Worm (Caenorhabditis elegans) whole organism, young adult: ENCODE results near the gene mdmh-35.

ENCODE experiments used
- B0019.2 ChIP-seq: fragments of 200-800 bp; sonication (Bioruptor generic); conservative IDR thresholded peaks from 2 replicates; pipeline ENCODE4 v1.3.6; 2022; ENCODE audit warnings: missing genetic modification reagents, missing genetic modification characterization, missing compliant biosample characterization
- C06A6.2 ChIP-seq: fragments of 200-800 bp; sonication (Bioruptor generic); conservative IDR thresholded peaks from 2 replicates; pipeline ENCODE4 v1.3.6; 2022; ENCODE audit warnings: missing genetic modification characterization, missing compliant biosample characterization
- C17E4.6 ChIP-seq: fragments of 200-800 bp; sonication (Bioruptor generic); IDR thresholded peaks from 2 replicates; pipeline ENCODE4 v1.3.6; 2022; ENCODE audit warnings: missing genetic modification reagents, missing genetic modification characterization, missing compliant biosample characterization
- F37B4.10 ChIP-seq: fragments of 200-800 bp; sonication (Bioruptor generic); IDR thresholded peaks from 2 replicates; pipeline ENCODE4 v1.3.6; 2022; ENCODE audit warnings: missing genetic modification characterization, missing compliant biosample characterization
- F39B2.1 ChIP-seq: fragments of 200-800 bp; sonication (Bioruptor generic); IDR thresholded peaks from 2 replicates; pipeline ENCODE4 v1.3.6; 2022; ENCODE audit warnings: missing genetic modification reagents, missing genetic modification characterization, missing compliant biosample characterization
- F55B11.4 ChIP-seq: sonication (generic microtip); optimal IDR thresholded peaks from 2 replicates; lab custom pipeline; 2016; ENCODE audit warnings: missing compliant biosample characterization, missing genetic modification characterization, borderline replicate concordance; ENCODE audit not compliant: insufficient read depth
- Y56A3A.18 ChIP-seq: fragments of 200-800 bp; sonication (Bioruptor generic); IDR thresholded peaks from 2 replicates; pipeline ENCODE4 v1.3.6; 2022; ENCODE audit warnings: missing genetic modification reagents, missing genetic modification characterization, missing compliant biosample characterization
- ZK185.1 ChIP-seq: sonication (generic microtip); optimal IDR thresholded peaks from 2 replicates; lab custom pipeline; 2016; ENCODE audit warnings: mild to moderate bottlenecking, missing genetic modification characterization, missing compliant biosample characterization; ENCODE audit not compliant: poor library complexity, severe bottlenecking
- aptf-2 ChIP-seq: fragments of 200-800 bp; sonication (Bioruptor generic); conservative IDR thresholded peaks from 2 replicates; pipeline ENCODE4 v1.3.6; 2022; ENCODE audit warnings: missing genetic modification reagents, missing genetic modification characterization, missing compliant biosample characterization
- atf-7 ChIP-seq: sonication (generic microtip); optimal IDR thresholded peaks from 2 replicates; lab custom pipeline; 2017; ENCODE audit warnings: mild to moderate bottlenecking, missing genetic modification characterization, missing compliant biosample characterization
- attf-5 ChIP-seq: fragments of 200-800 bp; sonication (Bioruptor generic); optimal IDR thresholded peaks from 2 replicates; lab custom pipeline; 2018; ENCODE audit warnings: mild to moderate bottlenecking, missing genetic modification characterization, missing compliant biosample characterization
- bed-2 ChIP-seq: fragments of 200-800 bp; sonication (Bioruptor generic); IDR thresholded peaks from 2 replicates; pipeline ENCODE4 v1.3.6; 2022; ENCODE audit warnings: missing genetic modification reagents, missing genetic modification characterization, missing compliant biosample characterization
- cebp-1 ChIP-seq, 2 experiments: fragments of 200-800 bp in 1 of 2; sonication (Bioruptor generic) in 1 of 2; sonication (generic microtip) in 1 of 2; IDR thresholded peaks in 1 of 2; optimal IDR thresholded peaks in 1 of 2; 2 replicates each; pipeline versions ENCODE4 v1.3.6 to Lab custom; 2017 to 2022; ENCODE audit warnings: missing compliant biosample characterization in 2 of 2, missing genetic modification characterization in 2 of 2, mild to moderate bottlenecking in 1 of 2, missing genetic modification reagents in 1 of 2, moderate library complexity in 1 of 2
- cebp-2 ChIP-seq: fragments of 200-800 bp; sonication (Bioruptor generic); IDR thresholded peaks from 2 replicates; pipeline ENCODE4 v1.3.6; 2022; ENCODE audit warnings: missing genetic modification characterization, missing compliant biosample characterization
- ceh-58 ChIP-seq: fragments of 200-800 bp; sonication (Bioruptor generic); IDR thresholded peaks from 2 replicates; pipeline ENCODE4 v1.3.6; 2022; ENCODE audit warnings: missing genetic modification characterization, missing compliant biosample characterization
- ceh-91 ChIP-seq: fragments of 200-800 bp; sonication (Bioruptor generic); IDR thresholded peaks from 2 replicates; pipeline ENCODE4 v1.3.6; 2022; ENCODE audit warnings: missing genetic modification reagents, missing genetic modification characterization, missing compliant biosample characterization
- efl-1 ChIP-seq: fragments of 150-350 bp; optimal IDR thresholded peaks from 2 replicates; lab custom pipeline; 2014; ENCODE audit warnings: missing biosample characterization, missing genetic modification reagents, missing genetic modification characterization
- egl-18 ChIP-seq: fragments of 200-800 bp; sonication (Bioruptor generic); IDR thresholded peaks from 2 replicates; pipeline ENCODE4 v1.3.6; 2022; ENCODE audit warnings: missing genetic modification reagents, missing genetic modification characterization, missing compliant biosample characterization
- egrh-3 ChIP-seq: fragments of 200-800 bp; sonication (Bioruptor generic); IDR thresholded peaks from 2 replicates; pipeline ENCODE4 v1.3.6; 2022; ENCODE audit warnings: missing genetic modification reagents, missing genetic modification characterization, missing compliant biosample characterization
- ets-4 ChIP-seq: fragments of 200-800 bp; sonication (Bioruptor generic); optimal IDR thresholded peaks from 2 replicates; lab custom pipeline; 2018; ENCODE audit warnings: mild to moderate bottlenecking, missing genetic modification characterization, missing compliant biosample characterization
- hlh-26 ChIP-seq: fragments of 200-800 bp; sonication (Bioruptor generic); conservative IDR thresholded peaks from 2 replicates; pipeline ENCODE4 v1.3.6; 2022; ENCODE audit warnings: missing genetic modification reagents, missing genetic modification characterization, missing compliant biosample characterization
- lag-1 ChIP-seq: fragments of 200-800 bp; sonication (Bioruptor generic); IDR thresholded peaks from 2 replicates; pipeline ENCODE4 v1.3.6; 2022; ENCODE audit warnings: missing genetic modification reagents, missing genetic modification characterization, missing compliant biosample characterization
- let-607 ChIP-seq, 2 experiments: fragments of 200-800 bp in 1 of 2; sonication (Bioruptor generic) in 1 of 2; sonication (generic microtip) in 1 of 2; optimal IDR thresholded peaks; 2 replicates each; lab custom pipeline; 2016 to 2018; ENCODE audit warnings: mild to moderate bottlenecking in 2 of 2, missing compliant biosample characterization in 2 of 2, missing genetic modification characterization in 2 of 2, moderate library complexity in 2 of 2, missing genotype in 1 of 2
- lin-40 ChIP-seq: sonication (generic microtip); optimal IDR thresholded peaks from 2 replicates; lab custom pipeline; 2016; ENCODE audit warnings: missing genetic modification characterization, mild to moderate bottlenecking, missing compliant biosample characterization, missing genotype, missing genetic modification reagents
- lin-54 ChIP-seq: fragments of 200-800 bp; sonication (Bioruptor generic); optimal IDR thresholded peaks from 2 replicates; lab custom pipeline; 2018; ENCODE audit warnings: mild to moderate bottlenecking, missing genetic modification characterization, missing compliant biosample characterization
- madf-6 ChIP-seq: fragments of 200-800 bp; sonication (Bioruptor generic); IDR thresholded peaks from 2 replicates; pipeline ENCODE4 v1.3.6; 2022; ENCODE audit warnings: missing genetic modification reagents, missing genetic modification characterization, missing compliant biosample characterization
- mcd-1 ChIP-seq: fragments of 200-800 bp; sonication (Bioruptor generic); IDR thresholded peaks from 2 replicates; pipeline ENCODE4 v1.3.6; 2022; ENCODE audit warnings: missing genetic modification reagents, missing genetic modification characterization, missing compliant biosample characterization
- mel-28 ChIP-seq: sonication (generic microtip); optimal IDR thresholded peaks from 2 replicates; lab custom pipeline; 2016; ENCODE audit warnings: borderline replicate concordance, mild to moderate bottlenecking, missing genetic modification characterization, missing compliant biosample characterization
- nhr-80 ChIP-seq: sonication (generic microtip); optimal IDR thresholded peaks from 2 replicates; lab custom pipeline; 2016; ENCODE audit warnings: missing genetic modification characterization, missing compliant biosample characterization
- pha-4 ChIP-seq: fragments of 150-350 bp; sonication (generic microtip); optimal IDR thresholded peaks from 2 replicates; lab custom pipeline; 2014; ENCODE audit warnings: missing biosample characterization, missing genetic modification reagents, missing genetic modification characterization
- repo-1 ChIP-seq: sonication (generic microtip); optimal IDR thresholded peaks from 2 replicates; lab custom pipeline; 2017; ENCODE audit warnings: mild to moderate bottlenecking, missing genetic modification characterization, missing compliant biosample characterization
- rpc-1 ChIP-seq, 2 experiments: fragments of 150-350 bp in 1 of 2; sonication (generic microtip) in 1 of 2; optimal IDR thresholded peaks; 2 replicates each; lab custom pipeline; 2014 to 2018; ENCODE audit warnings: missing biosample characterization in 1 of 2, missing genetic modification characterization in 1 of 2, missing genetic modification reagents in 1 of 2, missing genotype in 1 of 2
- sdz-38 ChIP-seq: sonication (generic microtip); optimal IDR thresholded peaks from 2 replicates; lab custom pipeline; 2016; ENCODE audit warnings: missing genotype, missing genetic modification characterization, missing compliant biosample characterization
- snpc-1.3 ChIP-seq: sonication (generic microtip); optimal IDR thresholded peaks from 2 replicates; lab custom pipeline; 2017; ENCODE audit warnings: missing genetic modification characterization, mild to moderate bottlenecking, missing compliant biosample characterization, antibody characterized with exemption, moderate library complexity, missing genotype, missing genetic modification reagents; ENCODE audit not compliant: insufficient read depth
- tbp1 ChIP-seq: fragments of 200-800 bp; sonication (Bioruptor generic); optimal IDR thresholded peaks from 2 replicates; lab custom pipeline; 2018; ENCODE audit warnings: mild to moderate bottlenecking, missing genetic modification characterization, missing compliant biosample characterization
- tbx-9 ChIP-seq: sonication (generic microtip); optimal IDR thresholded peaks from 2 replicates; lab custom pipeline; 2016; ENCODE audit warnings: borderline replicate concordance, missing genetic modification characterization, inconsistent platforms, missing compliant biosample characterization
- tlf-1 ChIP-seq: fragments of 200-800 bp; sonication (Bioruptor generic); optimal IDR thresholded peaks from 2 replicates; lab custom pipeline; 2018; ENCODE audit warnings: mild to moderate bottlenecking, missing genetic modification characterization, missing compliant biosample characterization
- zfh-2 ChIP-seq: fragments of 200-800 bp; sonication (Bioruptor generic); conservative IDR thresholded peaks from 2 replicates; pipeline ENCODE4 v1.3.6; 2022; ENCODE audit warnings: missing genetic modification reagents, missing genetic modification characterization, missing compliant biosample characterization
- zim-3 ChIP-seq: sonication (generic microtip); optimal IDR thresholded peaks from 2 replicates; lab custom pipeline; 2017; ENCODE audit warnings: mild to moderate bottlenecking, missing genetic modification characterization, moderate library complexity, missing compliant biosample characterization
- ztf-25 ChIP-seq: fragments of 200-800 bp; sonication (Bioruptor generic); IDR thresholded peaks from 2 replicates; pipeline ENCODE4 v1.3.6; 2022; ENCODE audit warnings: missing genetic modification reagents, missing genetic modification characterization, missing compliant biosample characterization

The mdmh-35 gene

ce11 chrII:7812332-7812731, 43.2 kb downstream of the mdmh-35 start:
- 0 out of 2 replicates have a peak, but pooled peaks have one; percentile 19 for TF ChIP-seq Y56A3A.18 (GFP tag; lab: Robert Waterston, UW)
- no peak for TF ChIP-seq bed-2 (GFP tag; lab: Robert Waterston, UW)

- TF ChIP-seq zfh-2 (GFP tag; lab: Robert Waterston, UW) (peak; percentile 42; the same call in 1 of the 2 replicates), B0019.2 (GFP tag; lab: Robert Waterston, UW) (no peak), egl-18 (GFP tag; lab: Robert Waterston, UW) (no peak), madf-6 (GFP tag; lab: Robert Waterston, UW) (no peak), ZK185.1 (tag; lab: Kevin White, UChicago) (no peak), zim-3 (tag; lab: Kevin White, UChicago) (no peak), repo-1 (no peak)
Measured at ce11 chrII:7810869-7811543, 44.5 kb downstream of the mdmh-35 start, which contains the start of gene cki-1. TSS of gene cki-1 (plus strand) at chrII:7811240.

ce11 chrII:7810162-7810868, 45.2 kb downstream of the mdmh-35 start:
- no peak for TF ChIP-seq cebp-2
- no peak for TF ChIP-seq lag-1 (GFP tag; lab: Robert Waterston, UW)
- no peak for TF ChIP-seq lin-54 (GFP tag; lab: Kevin White, UChicago)
- TF ChIP-seq snpc-1.3, result no peak
- TF ChIP-seq mcd-1 (GFP tag; lab: Robert Waterston, UW), result no peak
- TF ChIP-seq C06A6.2 (GFP tag; lab: Robert Waterston, UW), result no peak

- TF ChIP-seq F55B11.4 (tag; lab: Kevin White, UChicago), result no peak
- no peak for TF ChIP-seq F37B4.10
- no peak for TF ChIP-seq ets-4
- no peak for TF ChIP-seq ceh-91 (GFP tag; lab: Robert Waterston, UW)
- no peak for TF ChIP-seq hlh-26 (GFP tag; lab: Robert Waterston, UW)
- no peak for TF ChIP-seq rpc-1 (optimal IDR thresholded peaks at IDR 0.05; lab: Kevin White, UChicago)
- TF ChIP-seq rpc-1 (tag; optimal IDR thresholded peaks at IDR 0.05; lab: Kevin White, UChicago), result no peak
- no peak for TF ChIP-seq efl-1
- TF ChIP-seq nhr-80 (tag; lab: Kevin White, UChicago), result no peak
- no peak for TF ChIP-seq egrh-3 (GFP tag; lab: Robert Waterston, UW)
- TF ChIP-seq cebp-2, result no peak
- no peak for TF ChIP-seq atf-7
- no peak for TF ChIP-seq mel-28
- TF ChIP-seq tlf-1 (GFP tag; lab: Kevin White, UChicago), result no peak
- no peak for TF ChIP-seq tbx-9
Measured at ce11 chrII:7809358-7809914, 46.1 kb downstream of the mdmh-35 start.

ce11 chrII:7808950-7809349, 46.6 kb downstream of the mdmh-35 start:
- TF ChIP-seq C17E4.6 (GFP tag; lab: Robert Waterston, UW) (no peak), ztf-25 (GFP tag; lab: Robert Waterston, UW) (no peak), attf-5 (GFP tag; lab: Kevin White, UChicago) (peak; percentile 1), let-607 (tag; optimal IDR thresholded peaks at IDR 0.05; lab: Kevin White, UChicago) (peak; percentile 59 to 61), F39B2.1 (GFP tag; lab: Robert Waterston, UW) (no peak), lin-40 (tag; lab: Kevin White, UChicago) (peak; percentile 12), ceh-58 (GFP tag; lab: Robert Waterston, UW) (no peak), tbp1 (GFP tag; lab: Kevin White, UChicago) (peak; percentile 5), aptf-2 (GFP tag; lab: Robert Waterston, UW) (no peak), pha-4 (tag; lab: Kevin White, UChicago) (peak; percentile 37), sdz-38 (tag; lab: Kevin White, UChicago) (no peak), tlf-1 (GFP tag; lab: Kevin White, UChicago) (no peak), cebp-1 (GFP tag; IDR thresholded peaks at IDR 0.05; lab: Robert Waterston, UW) (no peak), cebp-1 (tag; optimal IDR thresholded peaks at IDR 0.05; lab: Kevin White, UChicago) (peak; percentile 58)
